Fruit fly (Drosophila melanogaster) whole organism, wandering third instar larva: ENCODE data around the gene Nup153.

ENCODE experiments used
- Abd-B ChIP-seq: fragments of >200 bp; optimal IDR thresholded peaks from 2 replicates; lab custom pipeline; 2017; ENCODE audit warnings: missing biosample characterization, missing genetic modification characterization
- CG32264 ChIP-seq: fragments of 200-800 bp; sonication (Bioruptor generic); optimal IDR thresholded peaks from 2 replicates; lab custom pipeline; 2016; ENCODE audit warnings: missing biosample characterization, missing genetic modification characterization
- CG9705 ChIP-seq: fragments of 200-800 bp; sonication (Bioruptor generic); optimal IDR thresholded peaks from 2 replicates; lab custom pipeline; 2018; ENCODE audit warnings: missing biosample characterization, mild to moderate bottlenecking, missing genetic modification characterization
- CrebA ChIP-seq: fragments of 200-800 bp; sonication (Bioruptor generic); optimal IDR thresholded peaks from 2 replicates; lab custom pipeline; 2016; ENCODE audit warnings: missing biosample characterization, mild to moderate bottlenecking, missing genetic modification characterization, borderline replicate concordance
- Dfd ChIP-seq: fragments of >200 bp; optimal IDR thresholded peaks from 2 replicates; lab custom pipeline; 2017; ENCODE audit warnings: missing biosample characterization, missing genetic modification characterization
- Dif ChIP-seq: fragments of 200-275, 200-300 bp; sonication (Bioruptor generic); optimal IDR thresholded peaks from 2 replicates; lab custom pipeline; 2018; ENCODE audit warnings: missing biosample characterization, missing genetic modification characterization; ENCODE audit not compliant: partially characterized antibody
- GATAd ChIP-seq: sonication (Bioruptor generic); optimal IDR thresholded peaks from 2 replicates; lab custom pipeline; 2016; ENCODE audit warnings: missing biosample characterization, missing genetic modification characterization
- HLH106 ChIP-seq: fragments of 200-800 bp; optimal IDR thresholded peaks from 3 replicates; lab custom pipeline; 2019; ENCODE audit warnings: missing biosample characterization, mild to moderate bottlenecking, missing genetic modification characterization, moderate library complexity
- Hnf4 ChIP-seq: fragments of 200-800 bp; sonication (Bioruptor generic); optimal IDR thresholded peaks from 2 replicates; lab custom pipeline; 2016; ENCODE audit warnings: missing biosample characterization, mild to moderate bottlenecking, missing genetic modification characterization
- Hr83 ChIP-seq: fragments of 200-300 bp; sonication (Bioruptor generic); optimal IDR thresholded peaks from 2 replicates; lab custom pipeline; 2016; ENCODE audit warnings: missing biosample characterization, mild to moderate bottlenecking, missing genetic modification characterization, moderate library complexity; ENCODE audit not compliant: poor library complexity, severe bottlenecking
- Jra ChIP-seq: sonication (Bioruptor generic); optimal IDR thresholded peaks from 2 replicates; lab custom pipeline; 2016; ENCODE audit warnings: missing biosample characterization, missing genetic modification characterization
- Myc ChIP-seq: fragments of >200 bp; optimal IDR thresholded peaks from 2 replicates; lab custom pipeline; 2017
- N ChIP-seq: fragments of >200 bp; optimal IDR thresholded peaks from 2 replicates; lab custom pipeline; 2018; ENCODE audit warnings: missing biosample characterization, missing external identifiers, missing genetic modification characterization
- OdsH ChIP-seq: fragments of 200-800 bp; sonication (Bioruptor generic); optimal IDR thresholded peaks from 2 replicates; lab custom pipeline; 2016; ENCODE audit warnings: missing biosample characterization, mild to moderate bottlenecking, missing genetic modification characterization
- Rel ChIP-seq, 2 experiments: fragments of 200-800 bp; sonication (Bioruptor generic) in 1 of 2; optimal IDR thresholded peaks; 2 replicates in 1 of 2; 3 replicates in 1 of 2; lab custom pipeline; 2016 to 2019; ENCODE audit warnings: mild to moderate bottlenecking in 2 of 2, missing biosample characterization in 2 of 2, missing genetic modification characterization in 2 of 2, moderate library complexity in 1 of 2
- Sp1 ChIP-seq: fragments of 200-800 bp; sonication (Bioruptor generic); optimal IDR thresholded peaks from 3 replicates; lab custom pipeline; 2019; ENCODE audit warnings: missing biosample characterization, mild to moderate bottlenecking, missing genetic modification characterization, moderate library complexity
- br ChIP-seq: fragments of 200-800 bp; sonication (Bioruptor generic); optimal IDR thresholded peaks from 2 replicates; lab custom pipeline; 2016; ENCODE audit warnings: missing biosample characterization, missing genetic modification characterization
- brk ChIP-seq: fragments of 200-800 bp; sonication (Bioruptor generic); optimal IDR thresholded peaks from 2 replicates; lab custom pipeline; 2016; ENCODE audit warnings: missing biosample characterization, mild to moderate bottlenecking, missing genetic modification characterization
- dmrt93B ChIP-seq: fragments of 200-800 bp; sonication (Bioruptor generic); optimal IDR thresholded peaks from 2 replicates; lab custom pipeline; 2018; ENCODE audit warnings: missing biosample characterization, mild to moderate bottlenecking, missing genetic modification characterization
- dsf ChIP-seq: sonication (Bioruptor generic); optimal IDR thresholded peaks from 2 replicates; lab custom pipeline; 2016; ENCODE audit warnings: missing biosample characterization, missing genetic modification characterization, borderline replicate concordance
- ey ChIP-seq: fragments of 200-800 bp; sonication (Bioruptor generic); optimal IDR thresholded peaks from 2 replicates; lab custom pipeline; 2016; ENCODE audit warnings: missing biosample characterization, missing genetic modification characterization
- foxo ChIP-seq, 2 experiments: fragments of 200-800 bp; sonication (Bioruptor generic); optimal IDR thresholded peaks; 2 replicates in 1 of 2; 3 replicates in 1 of 2; lab custom pipeline; 2016 to 2017; ENCODE audit warnings: missing biosample characterization in 2 of 2, missing genetic modification characterization in 2 of 2
- fru ChIP-seq: fragments of 200-800 bp; sonication (Bioruptor generic); optimal IDR thresholded peaks from 3 replicates; lab custom pipeline; 2016; ENCODE audit warnings: missing biosample characterization, mild to moderate bottlenecking, missing genetic modification characterization
- lola ChIP-seq: fragments of >200 bp; optimal IDR thresholded peaks from 2 replicates; lab custom pipeline; 2017; ENCODE audit warnings: missing biosample characterization, missing genetic modification characterization
- pan ChIP-seq: fragments of >200 bp; optimal IDR thresholded peaks from 2 replicates; lab custom pipeline; 2017
- sage ChIP-seq: fragments of 200-800 bp; sonication (Bioruptor generic); optimal IDR thresholded peaks from 2 replicates; lab custom pipeline; 2016; ENCODE audit warnings: missing biosample characterization, mild to moderate bottlenecking, missing genetic modification characterization
- sv ChIP-seq: fragments of 200-800 bp; sonication (Bioruptor generic); optimal IDR thresholded peaks from 3 replicates; lab custom pipeline; 2016; ENCODE audit warnings: missing biosample characterization, missing genetic modification characterization
- tai ChIP-seq: sonication (Bioruptor generic); optimal IDR thresholded peaks from 2 replicates; lab custom pipeline; 2016; ENCODE audit warnings: missing biosample characterization, missing genetic modification characterization

The Nup153 gene

DNA sequence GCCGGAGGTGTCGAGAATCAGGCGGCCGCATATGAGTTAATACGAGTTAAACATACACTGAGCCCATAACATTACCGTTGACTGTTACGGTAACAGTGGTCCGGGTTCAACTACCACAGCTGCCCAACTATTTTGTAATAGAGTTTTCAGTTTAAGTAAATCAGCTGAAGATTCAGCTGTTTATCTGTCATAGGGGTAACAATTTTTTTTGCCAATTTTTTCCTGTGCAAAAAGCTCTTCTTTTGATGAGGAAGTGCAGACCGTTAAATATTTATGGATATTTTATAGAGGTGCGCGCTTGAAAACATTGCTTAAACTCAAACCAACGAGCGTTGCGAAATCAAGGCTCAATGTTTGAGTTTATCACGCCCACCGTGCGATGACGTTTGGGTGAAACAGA, 17.3 kb upstream of the Nup153 start:
- TF ChIP-seq CG9705 = no peak
- no peak for TF ChIP-seq sage (GFP tag; lab: Kevin White, UChicago)
- no peak for TF ChIP-seq foxo (GFP tag; optimal IDR thresholded peaks at IDR 0.05; lab: Kevin White, UChicago)
- TF ChIP-seq Abd-B (GFP tag; lab: Kevin White, UChicago) = no peak
- TF ChIP-seq ey (GFP tag; lab: Kevin White, UChicago) = peak; percentile 1

DNA sequence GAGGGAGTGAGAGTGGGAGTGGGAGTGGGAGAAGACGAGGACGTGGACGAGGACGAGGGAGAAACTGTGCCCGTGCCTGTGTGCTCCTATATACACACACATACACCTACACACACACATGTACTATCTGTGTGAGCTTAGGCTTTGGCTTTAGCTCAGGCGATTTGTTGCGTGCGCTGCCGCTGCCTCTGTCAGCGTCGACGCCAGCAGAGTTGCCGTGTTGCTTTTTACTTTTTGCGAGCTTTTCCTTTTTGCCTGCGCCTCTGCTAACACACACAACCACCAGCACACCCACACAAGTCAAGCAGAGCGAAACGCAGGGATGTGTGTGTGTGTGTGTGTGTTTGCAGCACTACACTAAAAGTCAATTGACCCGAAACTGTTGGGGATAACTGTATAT, 16.9 kb upstream of the Nup153 start:
- TF ChIP-seq tai (GFP tag; lab: Kevin White, UChicago) (no peak), Hr83 (peak; percentile 37), dmrt93B (GFP tag; lab: Kevin White, UChicago) (no peak), Rel (GFP tag; optimal IDR thresholded peaks at IDR 0.05; lab: Kevin White, UChicago) (no peak), Rel (tag; optimal IDR thresholded peaks at IDR 0.05; lab: Kevin White, UChicago) (no peak), CrebA (GFP tag; lab: Kevin White, UChicago) (no peak), Jra (GFP tag; lab: Kevin White, UChicago) (no peak)

DNA sequence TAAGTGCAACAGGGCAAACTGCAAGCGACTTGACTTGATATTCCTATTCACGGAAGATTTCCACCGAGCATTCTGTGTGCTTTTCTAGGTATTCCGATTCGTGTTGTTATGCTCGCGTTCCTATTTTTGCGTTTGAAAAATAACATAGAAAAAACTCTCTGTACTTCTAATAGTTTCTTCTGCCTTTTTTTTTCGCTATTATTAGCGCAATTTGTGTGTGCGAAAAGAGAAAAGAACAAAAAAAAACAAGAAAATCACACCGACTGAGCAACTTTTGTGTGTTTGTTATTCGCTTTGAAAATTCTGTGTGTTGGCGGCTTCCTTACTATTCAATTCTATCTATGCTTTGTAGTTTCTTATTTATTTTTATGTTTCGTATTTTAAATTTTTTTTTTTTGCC, 15.3 kb upstream of the Nup153 start:
- TF ChIP-seq brk (GFP tag; lab: Kevin White, UChicago) (no peak), pan (lab: Kevin White, UChicago) (no peak), N (GFP tag; lab: Kevin White, UChicago) (no peak), Dif (GFP tag; lab: Kevin White, UChicago) (no peak)

DNA sequence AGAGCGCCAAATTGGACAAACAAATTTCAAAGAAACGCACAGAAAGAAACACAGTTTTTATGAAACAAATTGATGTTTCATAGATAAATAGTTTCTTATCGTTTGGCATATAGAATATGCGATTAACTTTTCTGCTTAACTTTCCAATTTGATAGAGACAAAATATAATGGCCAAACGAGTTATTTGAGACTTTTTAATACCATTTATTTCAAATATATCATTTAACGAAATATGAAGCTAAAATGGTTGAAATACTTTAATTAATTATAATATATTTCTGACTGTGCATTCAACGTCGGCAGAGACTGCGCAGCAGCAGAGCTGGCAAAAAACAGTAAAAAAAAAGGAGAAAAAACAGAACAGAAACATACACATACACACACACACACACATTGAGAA, 13.5 kb upstream of the Nup153 start:
- TF ChIP-seq OdsH (peak; percentile 6), N (GFP tag; lab: Kevin White, UChicago) (no peak), CG32264 (no peak), HLH106 (no peak), ey (GFP tag; lab: Kevin White, UChicago) (peak; percentile 18), br (GFP tag; lab: Kevin White, UChicago) (no peak), foxo (GFP tag; optimal IDR thresholded peaks at IDR 0.05; lab: Kevin White, UChicago) (peak in 1 of 2 experiments; percentile 44)

DNA sequence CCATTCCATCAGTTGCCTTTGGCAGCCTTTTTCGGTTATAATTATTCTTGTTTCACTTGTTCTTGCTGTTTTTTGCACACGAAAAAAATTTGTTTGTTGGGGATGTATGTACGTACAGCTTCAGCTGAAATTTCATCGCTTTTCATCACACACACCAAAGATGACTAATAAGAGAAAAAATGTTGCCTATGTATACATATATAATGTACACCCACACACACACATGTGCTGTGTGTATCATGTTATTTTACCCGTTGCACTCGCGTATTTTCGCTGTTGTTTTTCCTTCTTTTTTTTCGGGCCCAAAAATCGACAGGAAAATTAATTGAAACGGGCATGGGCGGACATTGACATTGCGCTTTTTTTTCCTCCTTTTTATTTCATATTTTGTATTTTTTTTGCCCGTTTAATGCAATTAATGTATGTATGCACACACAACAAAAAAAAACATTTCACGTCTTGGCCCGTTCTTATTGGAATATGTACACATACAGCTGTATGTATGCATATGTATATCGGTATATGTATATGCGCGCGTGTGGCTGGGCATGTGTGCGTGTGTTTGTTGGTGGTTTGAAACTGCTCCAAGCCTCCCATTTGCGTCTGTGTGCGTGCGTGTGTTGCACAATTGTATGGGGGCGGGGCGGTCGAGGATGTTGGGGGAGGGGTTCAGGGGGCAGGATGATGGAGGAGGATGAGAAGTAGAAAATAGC, 12.7 kb upstream of the Nup153 start:
- peak; percentile 14 for TF ChIP-seq N (GFP tag; lab: Kevin White, UChicago)
- TF ChIP-seq Jra (GFP tag; lab: Kevin White, UChicago) = peak; percentile 7
- TF ChIP-seq Rel (GFP tag; optimal IDR thresholded peaks at IDR 0.05; lab: Kevin White, UChicago) = no peak
- no peak for TF ChIP-seq Rel (tag; optimal IDR thresholded peaks at IDR 0.05; lab: Kevin White, UChicago)
- TF ChIP-seq Sp1 (GFP tag; lab: Kevin White, UChicago) = peak; percentile 42
- TF ChIP-seq Hnf4 (GFP tag; lab: Kevin White, UChicago) = peak; percentile 7

DNA sequence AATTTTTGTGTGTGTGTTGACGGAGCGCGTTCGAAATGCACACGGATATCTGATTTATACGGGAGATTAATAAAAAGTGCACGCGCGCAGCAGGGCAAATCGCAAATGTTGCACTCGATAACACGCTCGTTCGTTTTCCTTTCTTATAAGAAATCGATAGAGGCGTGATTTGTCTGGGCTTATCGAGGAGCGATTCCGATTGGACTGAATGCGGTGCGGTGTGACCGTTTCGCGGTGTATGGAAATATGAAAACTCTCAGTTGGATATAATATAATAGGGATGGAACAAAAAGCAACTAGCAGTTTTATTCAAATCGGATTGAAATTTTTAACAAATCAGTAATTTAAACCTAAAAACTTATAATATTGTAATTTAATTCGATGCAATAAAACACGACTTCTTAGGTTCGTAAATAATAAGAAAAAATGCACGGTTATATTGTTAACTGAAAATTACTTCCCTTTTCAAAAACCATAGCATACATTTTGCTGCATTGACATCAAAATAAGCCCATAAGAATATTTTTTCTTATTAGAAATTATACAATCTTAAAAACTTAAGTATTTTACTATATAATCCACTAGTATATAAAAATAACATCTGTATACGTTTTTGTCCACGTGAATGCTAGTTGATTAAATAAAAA, 11.9 kb upstream of the Nup153 start, which contains the start of gene CanA-14F:
Gene CanA-14F (minus strand): TSS at position 152 of the 647 bp plus-strand sequence.
- no peak for TF ChIP-seq OdsH
- TF ChIP-seq lola (GFP tag; lab: Kevin White, UChicago) = no peak
- TF ChIP-seq CG9705 = no peak
- no peak for TF ChIP-seq brk (GFP tag; lab: Kevin White, UChicago)

DNA sequence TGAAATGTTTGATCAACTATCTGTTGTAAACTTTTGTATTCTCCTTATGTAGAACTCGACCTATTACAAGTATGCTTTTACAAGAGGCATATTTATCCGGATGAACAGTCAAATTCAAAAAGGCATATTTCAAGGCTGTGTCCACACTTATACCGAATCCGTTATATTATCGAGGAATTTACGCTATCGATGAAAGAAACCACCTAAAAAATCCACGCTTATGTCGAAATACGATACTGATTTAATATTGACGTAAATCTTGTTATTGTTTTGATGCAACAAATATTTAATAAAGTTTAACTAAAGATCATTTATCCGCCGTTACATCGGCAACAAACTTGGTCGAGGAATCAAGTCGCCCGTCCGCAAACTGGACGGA, 11.4 kb upstream of the Nup153 start, which contains the start of gene CG13014:
Gene CG13014 (plus strand): TSS at position 206 of the 379 bp plus-strand sequence.
- TF ChIP-seq brk (GFP tag; lab: Kevin White, UChicago) = no peak
- TF ChIP-seq Myc (lab: Kevin White, UChicago) = no peak
- no peak for TF ChIP-seq Dif (GFP tag; lab: Kevin White, UChicago)
- TF ChIP-seq sv (GFP tag; lab: Kevin White, UChicago) = no peak
- no peak for TF ChIP-seq fru (GFP tag; lab: Kevin White, UChicago)
- no peak for TF ChIP-seq GATAd (GFP tag; lab: Kevin White, UChicago)
- no peak for TF ChIP-seq Dfd (GFP tag; lab: Kevin White, UChicago)
- TF ChIP-seq N (GFP tag; lab: Kevin White, UChicago) = no peak
- no peak for TF ChIP-seq dsf (GFP tag; lab: Kevin White, UChicago)
